Worm (Caenorhabditis elegans) whole organism, mixed stage, embryonic: Measurements from ENCODE around the gene srd-70.

Experiments used
- M03D4.4 ChIP-seq: sonication (generic microtip); optimal IDR thresholded peaks from 2 replicates; lab custom pipeline; 2017; ENCODE audit warnings: mild to moderate bottlenecking, missing genetic modification characterization, missing compliant biosample characterization
- bed-3 ChIP-seq: fragments of 200-800 bp; sonication (Bioruptor generic); optimal IDR thresholded peaks from 3 replicates; lab custom pipeline; 2018; ENCODE audit warnings: mild to moderate bottlenecking, missing genetic modification characterization, moderate library complexity, missing compliant biosample characterization
- blmp-1 ChIP-seq: fragments of 150-350 bp; optimal IDR thresholded peaks from 2 replicates; lab custom pipeline; 2014; ENCODE audit warnings: missing biosample characterization, missing genetic modification characterization
- ceh-39 ChIP-seq: fragments of 150-350 bp; optimal IDR thresholded peaks from 2 replicates; lab custom pipeline; 2014; ENCODE audit warnings: missing biosample characterization, missing genetic modification characterization
- ceh-43 ChIP-seq: fragments of 200-800 bp; sonication (Bioruptor generic); optimal IDR thresholded peaks from 2 replicates; lab custom pipeline; 2018; ENCODE audit warnings: mild to moderate bottlenecking, missing genetic modification characterization, moderate library complexity, missing compliant biosample characterization
- ceh-83 ChIP-seq: fragments of 200-800 bp; sonication (Bioruptor generic); optimal IDR thresholded peaks from 2 replicates; lab custom pipeline; 2018; ENCODE audit warnings: mild to moderate bottlenecking, missing genetic modification characterization, missing compliant biosample characterization
- ces-1 ChIP-seq: fragments of 150-350 bp; optimal IDR thresholded peaks from 2 replicates; lab custom pipeline; 2014; ENCODE audit warnings: missing biosample characterization, missing genetic modification reagents, missing genetic modification characterization
- cnd-1 ChIP-seq: fragments of 200-800 bp; sonication (Bioruptor generic); optimal IDR thresholded peaks from 2 replicates; lab custom pipeline; 2018; ENCODE audit warnings: mild to moderate bottlenecking, missing genetic modification characterization, missing compliant biosample characterization
- drap-1 ChIP-seq: fragments of 200-800 bp; sonication (Bioruptor generic); optimal IDR thresholded peaks from 3 replicates; lab custom pipeline; 2018; ENCODE audit warnings: mild to moderate bottlenecking, missing genetic modification characterization, missing compliant biosample characterization
- elt-1 ChIP-seq: sonication (generic microtip); optimal IDR thresholded peaks from 2 replicates; lab custom pipeline; 2017; ENCODE audit warnings: missing genetic modification characterization, mild to moderate bottlenecking, missing compliant biosample characterization, antibody characterized with exemption, moderate library complexity, borderline replicate concordance; ENCODE audit not compliant: insufficient read depth
- elt-3 ChIP-seq: fragments of 150-350 bp; optimal IDR thresholded peaks from 2 replicates; lab custom pipeline; 2014; ENCODE audit warnings: missing biosample characterization, missing genetic modification characterization
- flh-1 ChIP-seq: fragments of 200-800 bp; sonication (Bioruptor generic); optimal IDR thresholded peaks from 2 replicates; lab custom pipeline; 2018; ENCODE audit warnings: mild to moderate bottlenecking, missing genetic modification characterization, moderate library complexity, missing compliant biosample characterization
- ham-2 ChIP-seq: fragments of 200-800 bp; sonication (Bioruptor generic); optimal IDR thresholded peaks from 2 replicates; lab custom pipeline; 2018; ENCODE audit warnings: mild to moderate bottlenecking, missing genetic modification characterization, missing compliant biosample characterization
- hlh-1 ChIP-seq: fragments of 150-350 bp; optimal IDR thresholded peaks from 2 replicates; lab custom pipeline; 2014; ENCODE audit warnings: missing biosample characterization, missing genetic modification reagents, missing genetic modification characterization
- lin-13 ChIP-seq: fragments of 150-350 bp; optimal IDR thresholded peaks from 2 replicates; lab custom pipeline; 2014; ENCODE audit warnings: missing biosample characterization, missing genetic modification characterization
- lin-32 ChIP-seq: fragments of 200-800 bp; sonication (Bioruptor generic); optimal IDR thresholded peaks from 2 replicates; lab custom pipeline; 2018; ENCODE audit warnings: mild to moderate bottlenecking, missing genetic modification characterization, missing compliant biosample characterization
- lsy-2 ChIP-seq: fragments of 150-350 bp; optimal IDR thresholded peaks from 2 replicates; lab custom pipeline; 2014; ENCODE audit warnings: missing biosample characterization, missing genetic modification characterization
- mab-5 ChIP-seq: fragments of 150-350 bp; optimal IDR thresholded peaks from 2 replicates; lab custom pipeline; 2014; ENCODE audit warnings: missing biosample characterization, missing genetic modification characterization
- mep-1 ChIP-seq: fragments of 150-350 bp; optimal IDR thresholded peaks from 2 replicates; lab custom pipeline; 2017; ENCODE audit warnings: missing biosample characterization, missing genetic modification reagents, missing genetic modification characterization, inconsistent platforms
- mls-2 ChIP-seq: sonication (generic microtip); optimal IDR thresholded peaks from 2 replicates; lab custom pipeline; 2016; ENCODE audit warnings: mild to moderate bottlenecking, missing genetic modification characterization, moderate library complexity, missing compliant biosample characterization
- nhr-12 ChIP-seq: fragments of 150-350 bp; optimal IDR thresholded peaks from 2 replicates; lab custom pipeline; 2014; ENCODE audit warnings: missing biosample characterization, missing genetic modification characterization
- nhr-2 ChIP-seq: fragments of 150-350 bp; optimal IDR thresholded peaks from 2 replicates; lab custom pipeline; 2014; ENCODE audit warnings: missing biosample characterization, missing genetic modification characterization
- nhr-237 ChIP-seq: fragments of 150-350 bp; optimal IDR thresholded peaks from 2 replicates; lab custom pipeline; 2014; ENCODE audit warnings: missing biosample characterization, missing genetic modification characterization
- nhr-28 ChIP-seq: fragments of 150-350 bp; optimal IDR thresholded peaks from 2 replicates; lab custom pipeline; 2014; ENCODE audit warnings: missing biosample characterization, missing genetic modification characterization
- nhr-76 ChIP-seq: sonication (generic microtip); optimal IDR thresholded peaks from 2 replicates; lab custom pipeline; 2017; ENCODE audit warnings: missing biosample characterization, missing genetic modification characterization
- pha-4 ChIP-seq: fragments of 150-350 bp; optimal IDR thresholded peaks from 2 replicates; lab custom pipeline; 2018; ENCODE audit warnings: missing biosample characterization, missing genetic modification reagents, missing genetic modification characterization
- sem-2 ChIP-seq: fragments of 200-800 bp; sonication (Bioruptor generic); optimal IDR thresholded peaks from 2 replicates; lab custom pipeline; 2018; ENCODE audit warnings: mild to moderate bottlenecking, missing genetic modification characterization, missing compliant biosample characterization
- snpc-4 ChIP-seq: fragments of 150-350 bp; optimal IDR thresholded peaks from 2 replicates; lab custom pipeline; 2014; ENCODE audit warnings: missing biosample characterization, missing genetic modification characterization
- sptf-1 ChIP-seq: sonication (generic microtip); optimal IDR thresholded peaks from 2 replicates; lab custom pipeline; 2017; ENCODE audit warnings: mild to moderate bottlenecking, missing genetic modification characterization, moderate library complexity, missing compliant biosample characterization
- tbx-8 ChIP-seq: fragments of 200-800 bp; sonication (Bioruptor generic); optimal IDR thresholded peaks from 2 replicates; lab custom pipeline; 2018; ENCODE audit warnings: mild to moderate bottlenecking, missing genetic modification characterization, moderate library complexity, missing compliant biosample characterization
- unc-120 ChIP-seq: sonication (generic microtip); optimal IDR thresholded peaks from 2 replicates; lab custom pipeline; 2017; ENCODE audit warnings: missing genetic modification characterization, missing compliant biosample characterization; ENCODE audit not compliant: poor library complexity, severe bottlenecking
- unc-39 ChIP-seq: fragments of 150-350 bp; optimal IDR thresholded peaks from 2 replicates; lab custom pipeline; 2014; ENCODE audit warnings: missing biosample characterization, missing genetic modification characterization
- unc-62 ChIP-seq: fragments of 150-350 bp; optimal IDR thresholded peaks from 2 replicates; lab custom pipeline; 2014; ENCODE audit warnings: missing biosample characterization, missing genetic modification reagents, missing genetic modification characterization
- zip-8 ChIP-seq: fragments of 150-350 bp; optimal IDR thresholded peaks from 2 replicates; lab custom pipeline; 2014; ENCODE audit warnings: missing biosample characterization, missing genetic modification characterization
- ztf-11 ChIP-seq: fragments of 150-350 bp; optimal IDR thresholded peaks from 2 replicates; lab custom pipeline; 2014; ENCODE audit warnings: missing biosample characterization, missing genetic modification characterization

srd-70 gene

DNA sequence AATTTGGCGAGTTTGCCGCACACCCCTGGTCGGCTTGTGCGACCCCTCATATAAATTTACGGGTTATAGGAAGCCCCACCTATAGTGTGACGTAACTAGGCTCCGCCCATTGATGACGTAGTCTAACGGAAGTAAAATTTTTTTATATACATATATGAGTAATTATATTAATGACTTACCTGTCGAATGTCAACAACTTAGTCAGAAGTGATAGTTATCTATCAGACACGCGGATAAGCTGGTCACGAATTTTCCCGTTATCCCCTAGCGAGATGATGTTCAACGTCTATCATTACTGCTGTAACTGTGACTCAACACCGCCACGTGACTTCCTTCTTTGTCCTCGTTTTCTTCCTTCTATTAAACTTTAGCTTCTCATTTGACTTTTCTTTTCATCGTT lies at the start of gene srd-70:
Gene srd-70, plus strand, starts transcription at position 301 of the 400 bp plus-strand sequence.
- TF ChIP-seq sem-2: no peak
- no peak for TF ChIP-seq ham-2 (GFP tag; lab: Kevin White, UChicago)
- no peak for TF ChIP-seq ceh-83 (GFP tag; lab: Kevin White, UChicago)
- TF ChIP-seq pha-4 (tag; lab: Kevin White, UChicago): no peak
- no peak for TF ChIP-seq drap-1 (GFP tag; lab: Kevin White, UChicago)
- no peak for TF ChIP-seq elt-3 (tag; lab: Kevin White, UChicago)
- TF ChIP-seq, all 35 proteins: peak for 0

DNA sequence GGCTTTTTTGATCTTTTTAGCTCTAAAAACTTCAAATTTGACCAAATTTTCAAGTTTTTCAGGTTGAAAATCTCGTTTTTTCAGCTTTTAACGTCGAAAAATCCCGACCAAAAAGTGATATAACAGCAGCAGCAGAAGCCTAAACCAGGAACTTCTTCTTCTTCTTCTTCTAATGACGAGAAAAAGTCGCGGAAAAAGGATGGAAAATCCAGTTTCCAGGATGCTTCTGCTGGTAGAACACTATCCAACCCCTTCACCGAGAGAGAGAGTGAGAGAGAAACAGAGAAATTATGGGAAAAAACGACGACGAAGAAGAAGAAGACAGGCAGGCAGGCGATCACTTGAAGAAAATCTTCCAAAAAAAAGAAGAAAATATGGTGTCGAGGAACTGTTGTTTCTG lies 47.1 kb upstream of the srd-70 start:
- TF ChIP-seq drap-1 (GFP tag; lab: Kevin White, UChicago): no peak
- TF ChIP-seq unc-62 (GFP tag; lab: Kevin White, UChicago): no peak
- no peak for TF ChIP-seq ztf-11 (tag; lab: Kevin White, UChicago)
- no peak for TF ChIP-seq M03D4.4 (tag; lab: Kevin White, UChicago)
- TF ChIP-seq blmp-1 (tag; lab: Kevin White, UChicago): no peak

DNA sequence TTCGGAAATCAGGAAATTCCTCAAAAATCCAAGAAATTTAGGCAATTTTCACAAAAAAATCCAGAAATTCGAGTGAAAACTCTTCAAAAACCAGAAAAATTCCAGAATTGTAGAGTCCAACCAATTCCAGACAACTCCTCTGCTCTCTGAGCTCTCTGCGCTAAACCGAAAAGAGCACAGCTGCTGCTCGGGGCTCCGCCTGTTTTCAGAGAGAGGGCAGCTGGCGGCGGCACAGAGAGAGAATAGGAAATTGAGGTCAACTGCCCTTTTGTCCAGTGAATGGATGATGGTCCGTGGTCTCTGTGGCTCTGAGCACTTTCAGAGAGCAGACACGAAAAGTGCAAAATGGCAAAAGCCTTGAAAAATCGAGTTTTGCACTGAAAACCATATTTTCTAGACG lies 44.9 kb upstream of the srd-70 start:
- peak; percentile 76 for TF ChIP-seq hlh-1 (tag; lab: Kevin White, UChicago)
- TF ChIP-seq snpc-4: no peak

DNA sequence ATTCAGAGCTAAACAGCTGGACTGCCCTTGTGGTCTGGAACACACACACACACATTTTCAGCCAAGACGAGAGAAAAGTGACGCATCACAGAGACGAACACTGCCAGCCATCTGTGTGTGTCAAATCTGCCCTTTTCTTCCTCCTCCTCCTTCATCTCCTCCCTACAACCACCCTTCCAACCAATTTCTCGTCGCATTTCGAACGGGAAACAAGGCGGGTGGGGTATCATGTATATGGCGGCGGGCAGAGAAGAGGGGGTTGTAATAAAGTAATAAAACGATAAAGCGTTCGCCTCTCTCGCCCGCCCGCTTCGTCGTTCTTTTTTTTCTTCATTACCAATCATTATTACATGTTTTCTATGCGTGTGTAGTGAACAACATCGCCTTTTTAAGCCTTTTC lies 43.6 kb upstream of the srd-70 start:
- TF ChIP-seq sptf-1 (tag; lab: Kevin White, UChicago): peak; percentile 11
- no peak for TF ChIP-seq unc-120 (tag; lab: Kevin White, UChicago)
- TF ChIP-seq flh-1 (GFP tag; lab: Kevin White, UChicago): no peak
- no peak for TF ChIP-seq lin-13 (tag; lab: Kevin White, UChicago)
- TF ChIP-seq bed-3 (GFP tag; lab: Kevin White, UChicago): no peak
- no peak for TF ChIP-seq unc-39 (tag; lab: Kevin White, UChicago)
- no peak for TF ChIP-seq nhr-28 (tag; lab: Kevin White, UChicago)
- no peak for TF ChIP-seq M03D4.4 (tag; lab: Kevin White, UChicago)
- no peak for TF ChIP-seq ceh-83 (GFP tag; lab: Kevin White, UChicago)
- TF ChIP-seq mls-2 (tag; lab: Kevin White, UChicago): peak; percentile 52
- TF ChIP-seq sem-2: no peak
- TF ChIP-seq lin-32 (GFP tag; lab: Kevin White, UChicago): peak; percentile 13
- no peak for TF ChIP-seq nhr-76
- TF ChIP-seq cnd-1: no peak
- TF ChIP-seq nhr-2 (tag; lab: Kevin White, UChicago): peak; percentile 26
- no peak for TF ChIP-seq ceh-39
- TF ChIP-seq snpc-4: no peak
- no peak for TF ChIP-seq elt-3 (tag; lab: Kevin White, UChicago)
- no peak for TF ChIP-seq ces-1 (GFP tag; lab: Kevin White, UChicago)
- no peak for TF ChIP-seq lsy-2 (tag; lab: Kevin White, UChicago)
- peak; percentile 64 for TF ChIP-seq drap-1 (GFP tag; lab: Kevin White, UChicago)
- no peak for TF ChIP-seq elt-1 (tag; lab: Kevin White, UChicago)
- TF ChIP-seq pha-4 (tag; lab: Kevin White, UChicago): no peak
- TF ChIP-seq hlh-1 (tag; lab: Kevin White, UChicago): no peak
- TF ChIP-seq ztf-11 (tag; lab: Kevin White, UChicago): no peak
- TF ChIP-seq ceh-43 (GFP tag; lab: Kevin White, UChicago): no peak
- TF ChIP-seq tbx-8 (GFP tag; lab: Kevin White, UChicago): no peak
- TF ChIP-seq nhr-237 (tag; lab: Kevin White, UChicago): no peak
- no peak for TF ChIP-seq nhr-12
- TF ChIP-seq mep-1 (tag; lab: Kevin White, UChicago): no peak
- TF ChIP-seq blmp-1 (tag; lab: Kevin White, UChicago): no peak
- TF ChIP-seq unc-62 (GFP tag; lab: Kevin White, UChicago): no peak
- TF ChIP-seq zip-8 (tag; lab: Kevin White, UChicago): no peak
- TF ChIP-seq ham-2 (GFP tag; lab: Kevin White, UChicago): peak; percentile 16
- TF ChIP-seq mab-5 (tag; lab: Kevin White, UChicago): no peak
